Worm (Caenorhabditis elegans): Measurements from ENCODE around the gene C43D7.8.

- TF ChIP-seq unc-62 (GFP tag; optimal IDR thresholded peaks at IDR 0.05 in 1 of 2) (no peak), unc-62 (tag; optimal IDR thresholded peaks at IDR 0.05) (no peak), ama-1 (optimal IDR thresholded peaks at IDR 0.05) (no peak), F49E8.2 (tag; optimal IDR thresholded peaks at IDR 0.05; ENCODE audit: borderline replicate concordance) (no peak), lin-1 (GFP tag; IDR thresholded peaks at IDR 0.05) (no peak), nhr-25 (tag; optimal IDR thresholded peaks at IDR 0.05; ENCODE audit: borderline replicate concordance, insufficient read depth) (no peak), lir-3 (tag; optimal IDR thresholded peaks at IDR 0.05) (no peak), D1046.2 (GFP tag; IDR thresholded peaks at IDR 0.05) (no peak)
These were observed 12.0 kb downstream of the C43D7.8 start, which contains the start of gene F55C9.14 for ce11 chrV:19299262-19299661.

Data from whole organism, L4 larva.